Worm (Caenorhabditis elegans) whole organism, midembryonic: ENCODE results near the gene rexd-1.

ENCODE experiments used
- T22C8.4 ChIP-seq: fragments of 200-800 bp; sonication (Bioruptor generic); IDR thresholded peaks from 2 replicates; pipeline ENCODE4 v1.3.6; 2022; ENCODE audit warnings: missing genetic modification characterization, missing compliant biosample characterization
- cog-1 ChIP-seq: sonication (generic microtip); optimal IDR thresholded peaks from 2 replicates; lab custom pipeline; 2016; ENCODE audit warnings: missing genetic modification characterization, missing compliant biosample characterization
- flt-1 ChIP-seq: fragments of 200-800 bp; sonication (Bioruptor generic); IDR thresholded peaks from 2 replicates; pipeline ENCODE4 v1.3.6; 2022; ENCODE audit warnings: missing genetic modification characterization, missing compliant biosample characterization
- klf-2 ChIP-seq: fragments of 200-800 bp; sonication (Bioruptor generic); conservative IDR thresholded peaks from 2 replicates; pipeline ENCODE4 v1.3.6; 2022; ENCODE audit warnings: missing genetic modification reagents, missing genetic modification characterization, missing compliant biosample characterization
- med-1 ChIP-seq: sonication (generic microtip); optimal IDR thresholded peaks from 2 replicates; lab custom pipeline; 2017; ENCODE audit warnings: missing genetic modification characterization, mild to moderate bottlenecking, missing compliant biosample characterization, antibody characterized with exemption, missing genetic modification reagents; ENCODE audit not compliant: insufficient read depth
- ref-1 ChIP-seq: fragments of 200-800 bp; sonication (Bioruptor generic); conservative IDR thresholded peaks from 2 replicates; pipeline ENCODE4 v1.3.6; 2022; ENCODE audit warnings: missing genetic modification reagents, missing genetic modification characterization, missing compliant biosample characterization
- tab-1 ChIP-seq: fragments of 200-800 bp; sonication (Bioruptor generic); IDR thresholded peaks from 2 replicates; pipeline ENCODE4 v1.3.6; 2022; ENCODE audit warnings: missing genetic modification characterization, missing compliant biosample characterization
- ztf-23 ChIP-seq: fragments of 200-800 bp; sonication (Bioruptor generic); IDR thresholded peaks from 2 replicates; pipeline ENCODE4 v1.3.6; 2022; ENCODE audit warnings: missing genetic modification reagents, missing genetic modification characterization, missing compliant biosample characterization
- ztf-29 ChIP-seq: fragments of 200-800 bp; sonication (Bioruptor generic); IDR thresholded peaks from 2 replicates; pipeline ENCODE4 v1.3.6; 2022; ENCODE audit warnings: missing genetic modification reagents, missing genetic modification characterization, missing compliant biosample characterization

Gene rexd-1

ce11 chrIII:1805415-1806008, 28.8 kb upstream of the rexd-1 start:
- TF ChIP-seq ztf-29 (GFP tag; lab: Robert Waterston, UW), result no peak
- peak; percentile 87 for TF ChIP-seq T22C8.4 (GFP tag; lab: Robert Waterston, UW)

ce11 chrIII:1806183-1806798, 28.0 kb upstream of the rexd-1 start:
- TF ChIP-seq med-1 (GFP tag; lab: Kevin White, UChicago) (no peak), T22C8.4 (GFP tag; lab: Robert Waterston, UW) (peak; percentile 84), flt-1 (no peak)

ce11 chrIII:1807297-1807935, 26.9 kb upstream of the rexd-1 start:
- TF ChIP-seq T22C8.4 (GFP tag; lab: Robert Waterston, UW), result peak; percentile 98

- no peak for TF ChIP-seq med-1 (GFP tag; lab: Kevin White, UChicago)
- no peak for TF ChIP-seq flt-1
- no peak for TF ChIP-seq tab-1 (GFP tag; lab: Robert Waterston, UW)
- TF ChIP-seq ztf-23 (GFP tag; lab: Robert Waterston, UW), result no peak
- TF ChIP-seq ref-1 (GFP tag; lab: Robert Waterston, UW), result no peak
- no peak for TF ChIP-seq T22C8.4 (GFP tag; lab: Robert Waterston, UW)
- TF ChIP-seq cog-1 (tag; lab: Kevin White, UChicago), result no peak
- no peak for TF ChIP-seq ztf-29 (GFP tag; lab: Robert Waterston, UW)
- no peak for TF ChIP-seq klf-2
These were observed 20.0 kb upstream of the rexd-1 start for ce11 chrIII:1814285-1814684.

- TF ChIP-seq ztf-29 (GFP tag; lab: Robert Waterston, UW), result no peak
- TF ChIP-seq med-1 (GFP tag; lab: Kevin White, UChicago), result no peak
- no peak for TF ChIP-seq flt-1
- no peak for TF ChIP-seq T22C8.4 (GFP tag; lab: Robert Waterston, UW)
- TF ChIP-seq ref-1 (GFP tag; lab: Robert Waterston, UW), result no peak
- TF ChIP-seq tab-1 (GFP tag; lab: Robert Waterston, UW), result no peak
- no peak for TF ChIP-seq cog-1 (tag; lab: Kevin White, UChicago)
- no peak for TF ChIP-seq klf-2
- TF ChIP-seq ztf-23 (GFP tag; lab: Robert Waterston, UW), result no peak
These were observed 16.2 kb upstream of the rexd-1 start, which contains the start of gene clp-4 for ce11 chrIII:1818001-1818655. Gene clp-4 (minus strand): TSS chrIII:1818323.

ce11 chrIII:1819049-1819597, 15.2 kb upstream of the rexd-1 start:
- TF ChIP-seq T22C8.4 (GFP tag; lab: Robert Waterston, UW) (no peak), flt-1 (no peak), ref-1 (GFP tag; lab: Robert Waterston, UW) (no peak), ztf-29 (GFP tag; lab: Robert Waterston, UW) (no peak), ztf-23 (GFP tag; lab: Robert Waterston, UW) (no peak), klf-2 (no peak), med-1 (GFP tag; lab: Kevin White, UChicago) (no peak), tab-1 (GFP tag; lab: Robert Waterston, UW) (no peak), cog-1 (tag; lab: Kevin White, UChicago) (no peak)

- TF ChIP-seq tab-1 (GFP tag; lab: Robert Waterston, UW), result peak; percentile 88
- peak; percentile 80 for TF ChIP-seq med-1 (GFP tag; lab: Kevin White, UChicago)
- TF ChIP-seq flt-1, result peak; percentile 90
- TF ChIP-seq ztf-23 (GFP tag; lab: Robert Waterston, UW), result peak; percentile 77
- peak; percentile 29; the same call in 1 of the 2 replicates for TF ChIP-seq ztf-29 (GFP tag; lab: Robert Waterston, UW)
- no peak for TF ChIP-seq T22C8.4 (GFP tag; lab: Robert Waterston, UW)
- TF ChIP-seq ref-1 (GFP tag; lab: Robert Waterston, UW), result no peak
These were observed 9.9 kb upstream of the rexd-1 start, which contains the start of the genes pvf-1 and Y39A3CL.7 for ce11 chrIII:1824264-1824922. Gene pvf-1 (minus strand): TSS chrIII:1824314. Gene Y39A3CL.7 (plus strand): TSS chrIII:1824919.

ce11 chrIII:1831104-1831503, 3.2 kb upstream of the rexd-1 start:
- TF ChIP-seq ztf-23 (GFP tag; lab: Robert Waterston, UW), result no peak
- TF ChIP-seq tab-1 (GFP tag; lab: Robert Waterston, UW), result no peak
- TF ChIP-seq flt-1, result no peak
- no peak for TF ChIP-seq ref-1 (GFP tag; lab: Robert Waterston, UW)
- TF ChIP-seq med-1 (GFP tag; lab: Kevin White, UChicago), result no peak
- no peak for TF ChIP-seq klf-2
- TF ChIP-seq ztf-29 (GFP tag; lab: Robert Waterston, UW), result no peak
- TF ChIP-seq T22C8.4 (GFP tag; lab: Robert Waterston, UW), result no peak
- no peak for TF ChIP-seq cog-1 (tag; lab: Kevin White, UChicago)

ce11 chrIII:1832453-1832852, 1.9 kb upstream of the rexd-1 start:
- TF ChIP-seq med-1 (GFP tag; lab: Kevin White, UChicago) (no peak), klf-2 (no peak), cog-1 (tag; lab: Kevin White, UChicago) (no peak), ztf-29 (GFP tag; lab: Robert Waterston, UW) (no peak), ztf-23 (GFP tag; lab: Robert Waterston, UW) (no peak), tab-1 (GFP tag; lab: Robert Waterston, UW) (no peak), T22C8.4 (GFP tag; lab: Robert Waterston, UW) (no peak), flt-1 (no peak), ref-1 (GFP tag; lab: Robert Waterston, UW) (no peak)
